Worm (Caenorhabditis elegans) whole organism, L3 larva: ENCODE measurements around the gene C29F7.2.

Experiments
- ama-1 ChIP-seq: fragments of 150-350 bp; optimal IDR thresholded peaks from 2 replicates; lab custom pipeline; 2018
- ceh-9 ChIP-seq: sonication (generic microtip); optimal IDR thresholded peaks from 2 replicates; lab custom pipeline; 2018; ENCODE audit warnings: missing biosample characterization, missing genetic modification characterization
- egl-27 ChIP-seq: sonication (generic microtip); optimal IDR thresholded peaks from 4 replicates; lab custom pipeline; 2017; ENCODE audit warnings: missing biosample characterization, missing genetic modification reagents, missing genetic modification characterization
- egl-5 ChIP-seq: fragments of 150-350 bp; optimal IDR thresholded peaks from 2 replicates; lab custom pipeline; 2017; ENCODE audit warnings: missing biosample characterization, missing genetic modification reagents, missing genetic modification characterization, inconsistent platforms
- elt-2 ChIP-seq: sonication (generic microtip); optimal IDR thresholded peaks from 2 replicates; lab custom pipeline; 2016; ENCODE audit warnings: missing genetic modification reagents, mild to moderate bottlenecking, missing genetic modification characterization, missing compliant biosample characterization
- elt-3 ChIP-seq, 3 experiments: fragments of 150-350 bp in 1 of 3; sonication (generic microtip) in 2 of 3; optimal IDR thresholded peaks; 2 replicates in 2 of 3; 4 replicates in 1 of 3; lab custom pipeline; 2014 to 2017; ENCODE audit warnings: missing biosample characterization in 3 of 3, missing genetic modification characterization in 3 of 3
- fkh-10 ChIP-seq: sonication (generic microtip); optimal IDR thresholded peaks from 2 replicates; lab custom pipeline; 2017; ENCODE audit warnings: missing biosample characterization, missing genetic modification reagents, missing genetic modification characterization
- fkh-2 ChIP-seq: fragments of 150-350 bp; optimal IDR thresholded peaks from 2 replicates; lab custom pipeline; 2014; ENCODE audit warnings: missing biosample characterization, missing genetic modification reagents, missing genetic modification characterization
- fos-1 ChIP-seq: fragments of 150-350 bp; optimal IDR thresholded peaks from 2 replicates; lab custom pipeline; 2014; ENCODE audit warnings: missing biosample characterization, missing genetic modification characterization
- jun-1 ChIP-seq: fragments of 150-350 bp; optimal IDR thresholded peaks from 2 replicates; lab custom pipeline; 2014; ENCODE audit warnings: missing biosample characterization, missing genetic modification reagents, missing genetic modification characterization
- lin-39 ChIP-seq: fragments of 150-350 bp; optimal IDR thresholded peaks from 2 replicates; lab custom pipeline; 2018; ENCODE audit warnings: missing biosample characterization, missing genetic modification reagents, missing genetic modification characterization
- mml-1 ChIP-seq: fragments of 150-350 bp; sonication (generic microtip); optimal IDR thresholded peaks from 3 replicates; lab custom pipeline; 2014; ENCODE audit warnings: missing biosample characterization, missing genetic modification characterization
- nfya-1 ChIP-seq: sonication (generic microtip); optimal IDR thresholded peaks from 2 replicates; lab custom pipeline; 2017; ENCODE audit warnings: missing genetic modification characterization, mild to moderate bottlenecking, missing compliant biosample characterization, antibody characterized with exemption, moderate library complexity; ENCODE audit not compliant: insufficient read depth
- nhr-11 ChIP-seq: fragments of 150-350 bp; optimal IDR thresholded peaks from 2 replicates; lab custom pipeline; 2014; ENCODE audit warnings: missing biosample characterization, missing genetic modification characterization
- nhr-237 ChIP-seq: fragments of 150-350 bp; optimal IDR thresholded peaks from 2 replicates; lab custom pipeline; 2014; ENCODE audit warnings: missing biosample characterization, missing genetic modification characterization
- nhr-28 ChIP-seq: fragments of 150-350 bp; optimal IDR thresholded peaks from 2 replicates; lab custom pipeline; 2014; ENCODE audit warnings: missing biosample characterization, missing genetic modification characterization
- nhr-43 ChIP-seq: sonication (generic microtip); optimal IDR thresholded peaks from 2 replicates; lab custom pipeline; 2016; ENCODE audit warnings: mild to moderate bottlenecking, missing genetic modification characterization, missing compliant biosample characterization; ENCODE audit not compliant: poor library complexity, severe bottlenecking
- nhr-67 ChIP-seq: fragments of 150-350 bp; optimal IDR thresholded peaks from 2 replicates; lab custom pipeline; 2014; ENCODE audit warnings: missing biosample characterization, missing genetic modification characterization
- nhr-76 ChIP-seq: fragments of 150-350 bp; sonication (generic microtip); optimal IDR thresholded peaks from 5 replicates; lab custom pipeline; 2014; ENCODE audit warnings: missing biosample characterization, missing genetic modification characterization
- nhr-77 ChIP-seq: fragments of 150-350 bp; optimal IDR thresholded peaks from 2 replicates; lab custom pipeline; 2014; ENCODE audit warnings: missing biosample characterization, missing genetic modification characterization
- pha-4 ChIP-seq: fragments of 150-350 bp; optimal IDR thresholded peaks from 2 replicates; lab custom pipeline; 2014; ENCODE audit warnings: missing biosample characterization, missing genetic modification reagents, missing genetic modification characterization
- pqm-1 ChIP-seq: fragments of 150-350 bp; optimal IDR thresholded peaks from 2 replicates; lab custom pipeline; 2017; ENCODE audit warnings: missing biosample characterization, missing genetic modification characterization, inconsistent platforms
- sea-2 ChIP-seq: fragments of 150-350 bp; sonication (generic microtip); optimal IDR thresholded peaks from 4 replicates; lab custom pipeline; 2014; ENCODE audit warnings: missing biosample characterization, missing genetic modification reagents, missing genetic modification characterization
- skn-1 ChIP-seq: fragments of 150-350 bp; optimal IDR thresholded peaks from 2 replicates; lab custom pipeline; 2014; ENCODE audit warnings: missing biosample characterization, missing genetic modification characterization
- snpc-4 ChIP-seq: fragments of 150-350 bp; optimal IDR thresholded peaks from 2 replicates; lab custom pipeline; 2014; ENCODE audit warnings: missing biosample characterization, missing genetic modification characterization
- tbx-2 ChIP-seq: sonication (generic microtip); optimal IDR thresholded peaks from 2 replicates; lab custom pipeline; 2016; ENCODE audit warnings: mild to moderate bottlenecking, missing genetic modification characterization, missing compliant biosample characterization
- unc-39 ChIP-seq: sonication (generic microtip); optimal IDR thresholded peaks from 4 replicates; lab custom pipeline; 2017; ENCODE audit warnings: missing biosample characterization, missing genetic modification characterization

The C29F7.2 gene

DNA sequence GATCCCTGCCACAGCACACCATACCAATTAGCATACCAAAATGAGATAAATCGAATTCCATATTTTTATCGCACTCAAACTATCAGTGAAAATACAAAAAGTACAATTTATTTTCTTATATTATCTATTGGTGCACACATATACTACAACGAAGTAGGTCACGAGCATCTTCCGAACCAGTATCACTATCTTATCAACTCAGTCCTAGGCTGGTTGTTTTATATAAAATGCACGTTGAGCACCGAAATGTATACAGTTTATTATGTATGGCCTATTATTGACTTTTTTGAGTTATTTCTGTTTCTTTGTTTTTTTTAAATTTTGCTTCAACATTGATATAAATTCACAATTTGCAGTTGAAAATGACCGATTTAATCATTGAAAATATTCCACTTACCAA lies at the start of gene C29F7.2:
TSS of gene C29F7.2 (plus strand) at position 357 of the 400 bp plus-strand sequence.
- TF ChIP-seq mml-1 (tag; lab: Kevin White, UChicago) (no peak), nhr-237 (tag; lab: Kevin White, UChicago) (no peak), jun-1 (tag; lab: Kevin White, UChicago) (peak; percentile 31), fos-1 (tag; lab: Kevin White, UChicago) (no peak), pha-4 (peak; percentile 64), elt-3 (tag; optimal IDR thresholded peaks at IDR 0.05; lab: Kevin White, UChicago) (no peak), elt-2 (tag; lab: Kevin White, UChicago) (peak; percentile 94), lin-39 (no peak), pqm-1 (peak; percentile 95)

DNA sequence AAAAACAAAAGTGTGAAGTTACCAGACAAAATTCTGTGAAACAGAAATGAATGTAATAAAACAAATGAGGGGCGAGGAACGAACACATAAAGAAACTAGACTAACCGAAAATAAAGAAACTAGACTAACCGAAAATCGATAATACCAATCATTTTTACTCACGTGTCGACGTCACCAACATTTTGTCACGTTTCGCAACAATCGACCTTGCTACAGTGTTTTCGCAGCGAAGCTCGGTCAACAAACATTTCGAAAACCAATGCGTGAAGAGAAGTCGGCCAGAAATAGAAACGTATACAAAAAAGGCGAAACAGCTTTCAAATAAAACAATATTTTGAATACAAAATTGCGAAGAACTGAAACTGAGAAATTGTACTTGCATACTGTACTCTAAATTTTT lies 48.9 kb upstream of the C29F7.2 start:
- TF ChIP-seq pha-4 (peak; percentile 55), ama-1 (no peak)

DNA sequence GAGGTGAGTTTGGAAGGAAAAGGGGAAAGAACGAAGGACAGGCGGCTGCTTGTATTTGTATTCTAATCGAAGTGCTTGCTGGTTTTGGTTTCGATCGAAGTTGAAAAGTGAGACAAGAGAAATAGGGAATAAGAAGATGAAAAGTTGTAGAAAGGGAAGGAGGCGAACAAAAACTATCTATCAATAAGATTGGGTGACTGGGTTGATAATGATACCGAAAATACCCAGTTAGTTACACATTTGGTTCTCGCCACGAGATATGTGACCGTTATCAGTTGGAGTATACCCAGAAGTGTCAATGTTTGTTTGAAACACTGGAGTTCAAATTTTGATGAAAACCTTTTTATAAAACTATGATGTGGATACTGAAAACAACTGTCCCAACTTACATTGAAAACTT lies 47.6 kb upstream of the C29F7.2 start:
- TF ChIP-seq pha-4 = peak; percentile 24
- no peak for TF ChIP-seq fos-1 (tag; lab: Kevin White, UChicago)
- no peak for TF ChIP-seq nhr-67 (tag; lab: Kevin White, UChicago)
- peak; percentile 46 for TF ChIP-seq jun-1 (tag; lab: Kevin White, UChicago)
- peak; percentile 90 for TF ChIP-seq elt-2 (tag; lab: Kevin White, UChicago)
- TF ChIP-seq pqm-1 = peak; percentile 79
- TF ChIP-seq, all 47 proteins: peak for 4

DNA sequence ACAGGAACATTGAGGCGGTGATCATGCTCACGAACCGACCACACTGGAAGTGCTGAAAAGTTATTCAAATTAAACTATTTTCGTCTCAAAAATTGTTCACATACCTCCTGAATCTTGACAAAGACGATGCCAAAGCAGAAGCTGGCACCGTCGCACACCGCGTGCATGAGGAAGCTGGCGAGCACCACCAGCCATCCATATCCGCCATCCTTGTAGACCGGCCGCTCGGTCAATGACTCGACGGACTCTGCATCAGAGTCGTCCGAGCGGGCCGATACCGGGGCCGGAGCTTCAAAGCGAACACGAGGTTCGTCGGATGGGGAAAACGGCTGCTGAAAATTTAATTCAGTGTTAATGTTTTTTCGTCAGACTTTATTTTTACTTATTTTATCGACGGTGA lies 39.7 kb upstream of the C29F7.2 start:
- TF ChIP-seq lin-39 = no peak
- TF ChIP-seq, all 47 proteins: peak for 0

DNA sequence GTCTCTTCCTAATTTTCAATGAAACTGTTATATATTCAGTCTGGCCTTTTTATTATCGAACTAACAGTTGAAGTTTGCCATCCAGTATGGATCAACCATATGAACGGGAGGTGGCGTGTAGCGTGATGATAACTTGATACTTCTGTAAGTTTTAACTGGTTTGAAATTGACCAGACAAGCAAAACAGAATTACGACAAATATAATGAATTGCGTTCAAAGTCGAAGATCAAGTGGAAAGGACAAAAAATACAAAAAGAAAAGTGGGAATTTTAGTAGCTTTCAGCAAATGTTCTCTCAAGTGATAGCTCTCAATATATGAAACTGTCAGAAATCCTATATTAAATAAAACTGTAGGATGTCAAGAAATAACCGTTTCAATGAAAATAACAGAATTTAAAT lies 39.0 kb upstream of the C29F7.2 start, which contains the start of the genes C49F8.14 and gem-1:
TSS of gene C49F8.14 (minus strand) at position 99 of the 400 bp plus-strand sequence.
TSS of gene gem-1 (minus strand) at position 142 of the 400 bp plus-strand sequence.
- TF ChIP-seq fos-1 (tag; lab: Kevin White, UChicago) = no peak
- no peak for TF ChIP-seq unc-39 (tag; lab: Kevin White, UChicago)
- no peak for TF ChIP-seq nfya-1
- no peak for TF ChIP-seq pha-4
- TF ChIP-seq nhr-237 (tag; lab: Kevin White, UChicago) = no peak
- no peak for TF ChIP-seq ceh-9 (tag; lab: Kevin White, UChicago)
- TF ChIP-seq nhr-28 (tag; lab: Kevin White, UChicago) = no peak
- TF ChIP-seq jun-1 (tag; lab: Kevin White, UChicago) = no peak
- TF ChIP-seq egl-5 = no peak
- no peak for TF ChIP-seq egl-27
- no peak for TF ChIP-seq fkh-10 (GFP tag; lab: Kevin White, UChicago)
- no peak for TF ChIP-seq nhr-11 (tag; lab: Kevin White, UChicago)
- TF ChIP-seq sea-2 = no peak
- TF ChIP-seq nhr-76 (tag; lab: Kevin White, UChicago) = no peak
- no peak for TF ChIP-seq skn-1 (tag; lab: Kevin White, UChicago)
- no peak for TF ChIP-seq fkh-2
- TF ChIP-seq elt-3 (tag; optimal IDR thresholded peaks at IDR 0.05; lab: Kevin White, UChicago) = no peak
- TF ChIP-seq snpc-4 = no peak
- TF ChIP-seq, all 47 proteins: peak for 0

DNA sequence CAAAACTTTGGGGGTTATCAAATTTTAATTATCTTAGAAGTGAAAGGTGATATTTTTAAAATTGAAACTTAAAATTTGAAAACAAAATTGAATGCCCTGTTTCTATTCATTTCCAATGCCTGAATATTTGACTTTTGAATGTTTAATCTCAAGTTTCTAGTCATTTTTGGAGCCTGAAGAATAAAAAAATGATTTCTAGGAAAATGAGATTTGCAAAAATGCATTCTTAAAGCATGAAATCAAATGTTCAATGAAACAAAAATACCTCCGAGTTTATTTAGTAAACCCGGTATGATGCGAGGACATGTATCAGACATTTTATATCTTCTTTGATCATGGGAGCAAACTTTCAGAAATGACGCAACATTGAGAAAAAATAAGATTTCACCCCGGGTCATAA lies 36.8 kb upstream of the C29F7.2 start:
- TF ChIP-seq nhr-43 = no peak
- TF ChIP-seq nhr-11 (tag; lab: Kevin White, UChicago) = peak; percentile 84

DNA sequence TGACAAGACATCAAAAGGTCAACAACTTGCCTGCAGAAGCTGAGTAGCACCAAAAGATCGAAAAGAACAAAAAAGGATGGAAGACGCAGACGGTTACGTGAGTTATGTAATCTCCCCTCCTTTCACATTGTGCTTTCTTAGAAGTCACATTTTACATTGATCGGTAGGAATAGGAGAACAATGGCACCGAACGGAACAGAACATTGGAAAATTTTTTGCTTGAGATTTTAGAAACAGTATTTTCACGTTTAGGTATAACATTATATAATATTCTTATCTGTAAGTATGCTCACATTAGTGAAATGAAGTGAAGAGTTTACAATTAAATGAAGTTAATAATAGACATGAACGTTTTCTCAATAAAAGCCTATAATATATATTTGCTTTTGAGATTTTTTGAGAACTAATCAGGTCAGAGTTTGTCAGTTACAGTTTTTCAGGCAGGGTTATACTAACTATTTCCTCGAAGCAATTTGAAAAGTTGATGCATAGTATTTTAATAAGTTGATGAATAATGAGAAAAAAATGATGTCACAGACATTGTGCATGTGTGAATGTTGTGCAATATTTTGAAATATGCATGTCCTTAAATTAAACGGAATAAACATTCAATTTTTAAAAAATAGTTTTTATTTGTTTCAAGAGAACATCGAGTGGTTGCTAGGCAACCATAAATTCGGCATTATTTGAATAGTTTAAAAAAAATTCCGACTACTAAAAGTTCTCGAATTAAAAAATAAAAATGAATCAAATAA lies 34.7 kb upstream of the C29F7.2 start:
- TF ChIP-seq pha-4 = no peak
- no peak for TF ChIP-seq tbx-2 (tag; lab: Kevin White, UChicago)

DNA sequence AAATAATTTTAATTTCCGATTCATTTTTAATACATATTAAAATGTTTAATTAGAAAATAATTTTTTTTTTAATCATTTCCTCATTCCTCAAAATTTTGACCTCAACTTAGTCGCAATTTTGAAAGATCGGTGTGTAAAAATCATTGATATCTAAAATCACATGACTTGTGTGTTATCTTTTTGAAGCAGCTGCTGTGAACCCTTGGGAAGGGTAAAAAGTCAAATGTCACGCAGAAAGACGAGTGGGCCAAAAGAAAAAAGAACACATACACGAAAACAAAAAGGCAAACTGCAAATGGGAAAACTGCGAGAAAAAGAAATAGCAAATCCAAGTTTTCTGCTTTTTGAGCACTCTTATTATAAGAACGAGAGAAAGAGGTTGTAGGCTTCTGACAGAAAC lies 32.6 kb upstream of the C29F7.2 start:
- TF ChIP-seq nhr-77 (tag; lab: Kevin White, UChicago) (no peak), lin-39 (peak; percentile 67), nfya-1 (peak; percentile 28)
